Worm (Caenorhabditis elegans) whole organism, L3 larva: Measurements from ENCODE around the gene ima-1.

Source experiments
- R02D3.7 ChIP-seq: fragments of 150-350 bp; optimal IDR thresholded peaks from 2 replicates; lab custom pipeline; 2014; ENCODE audit warnings: missing biosample characterization, missing genetic modification characterization
- ZK546.5 ChIP-seq: sonication (generic microtip); optimal IDR thresholded peaks from 2 replicates; lab custom pipeline; 2017; ENCODE audit warnings: missing biosample characterization, missing genetic modification characterization
- aly-2 ChIP-seq: fragments of 150-350 bp; optimal IDR thresholded peaks from 2 replicates; lab custom pipeline; 2014; ENCODE audit warnings: missing biosample characterization, missing genetic modification characterization
- ama-1 ChIP-seq: fragments of 150-350 bp; optimal IDR thresholded peaks from 2 replicates; lab custom pipeline; 2018
- ceh-16 ChIP-seq: sonication (generic microtip); optimal IDR thresholded peaks from 2 replicates; lab custom pipeline; 2017; ENCODE audit warnings: missing biosample characterization, missing genetic modification characterization
- ceh-82 ChIP-seq: fragments of 150-350 bp; optimal IDR thresholded peaks from 2 replicates; lab custom pipeline; 2014; ENCODE audit warnings: missing biosample characterization, missing genetic modification characterization
- ceh-9 ChIP-seq: sonication (generic microtip); optimal IDR thresholded peaks from 2 replicates; lab custom pipeline; 2018; ENCODE audit warnings: missing biosample characterization, missing genetic modification characterization
- egl-27 ChIP-seq: sonication (generic microtip); optimal IDR thresholded peaks from 4 replicates; lab custom pipeline; 2017; ENCODE audit warnings: missing biosample characterization, missing genetic modification reagents, missing genetic modification characterization
- egl-5 ChIP-seq: fragments of 150-350 bp; optimal IDR thresholded peaks from 2 replicates; lab custom pipeline; 2017; ENCODE audit warnings: missing biosample characterization, missing genetic modification reagents, missing genetic modification characterization, inconsistent platforms
- elt-1 ChIP-seq: fragments of 150-350 bp; optimal IDR thresholded peaks from 2 replicates; lab custom pipeline; 2014; ENCODE audit warnings: missing biosample characterization, missing genetic modification characterization
- elt-2 ChIP-seq: sonication (generic microtip); optimal IDR thresholded peaks from 2 replicates; lab custom pipeline; 2016; ENCODE audit warnings: missing genetic modification reagents, mild to moderate bottlenecking, missing genetic modification characterization, missing compliant biosample characterization
- elt-3 ChIP-seq, 3 experiments: fragments of 150-350 bp in 1 of 3; sonication (generic microtip) in 2 of 3; optimal IDR thresholded peaks; 2 replicates in 2 of 3; 4 replicates in 1 of 3; lab custom pipeline; 2014 to 2017; ENCODE audit warnings: missing biosample characterization in 3 of 3, missing genetic modification characterization in 3 of 3
- eor-1 ChIP-seq, 2 experiments: fragments of 150-350 bp; optimal IDR thresholded peaks; 2 replicates each; lab custom pipeline; 2014 to 2018; ENCODE audit warnings: missing biosample characterization in 2 of 2, missing genetic modification characterization in 2 of 2
- fkh-10 ChIP-seq: sonication (generic microtip); optimal IDR thresholded peaks from 2 replicates; lab custom pipeline; 2017; ENCODE audit warnings: missing biosample characterization, missing genetic modification reagents, missing genetic modification characterization
- fos-1 ChIP-seq: fragments of 150-350 bp; optimal IDR thresholded peaks from 2 replicates; lab custom pipeline; 2014; ENCODE audit warnings: missing biosample characterization, missing genetic modification characterization
- hmg-11 ChIP-seq: sonication (generic microtip); optimal IDR thresholded peaks from 2 replicates; lab custom pipeline; 2016; ENCODE audit warnings: missing genetic modification characterization, missing compliant biosample characterization
- jun-1 ChIP-seq: fragments of 150-350 bp; optimal IDR thresholded peaks from 2 replicates; lab custom pipeline; 2014; ENCODE audit warnings: missing biosample characterization, missing genetic modification reagents, missing genetic modification characterization
- lin-15B ChIP-seq: fragments of 150-350 bp; optimal IDR thresholded peaks from 2 replicates; lab custom pipeline; 2014; ENCODE audit warnings: missing biosample characterization, missing genetic modification characterization
- lin-39 ChIP-seq: fragments of 150-350 bp; optimal IDR thresholded peaks from 2 replicates; lab custom pipeline; 2018; ENCODE audit warnings: missing biosample characterization, missing genetic modification reagents, missing genetic modification characterization
- lsy-12 ChIP-seq: sonication (generic microtip); optimal IDR thresholded peaks from 2 replicates; lab custom pipeline; 2016; ENCODE audit warnings: mild to moderate bottlenecking, missing genetic modification characterization, missing compliant biosample characterization
- mml-1 ChIP-seq: fragments of 150-350 bp; sonication (generic microtip); optimal IDR thresholded peaks from 3 replicates; lab custom pipeline; 2014; ENCODE audit warnings: missing biosample characterization, missing genetic modification characterization
- nhr-23 ChIP-seq: fragments of 150-350 bp; optimal IDR thresholded peaks from 2 replicates; lab custom pipeline; 2014; ENCODE audit warnings: missing biosample characterization, missing genetic modification reagents, missing genetic modification characterization
- nhr-237 ChIP-seq: fragments of 150-350 bp; optimal IDR thresholded peaks from 2 replicates; lab custom pipeline; 2014; ENCODE audit warnings: missing biosample characterization, missing genetic modification characterization
- nhr-25 ChIP-seq: sonication (generic microtip); optimal IDR thresholded peaks from 2 replicates; lab custom pipeline; 2017; ENCODE audit warnings: missing biosample characterization, missing genetic modification characterization
- nhr-43 ChIP-seq: sonication (generic microtip); optimal IDR thresholded peaks from 2 replicates; lab custom pipeline; 2016; ENCODE audit warnings: mild to moderate bottlenecking, missing genetic modification characterization, missing compliant biosample characterization; ENCODE audit not compliant: poor library complexity, severe bottlenecking
- nhr-67 ChIP-seq: fragments of 150-350 bp; optimal IDR thresholded peaks from 2 replicates; lab custom pipeline; 2014; ENCODE audit warnings: missing biosample characterization, missing genetic modification characterization
- pha-4 ChIP-seq: fragments of 150-350 bp; optimal IDR thresholded peaks from 2 replicates; lab custom pipeline; 2014; ENCODE audit warnings: missing biosample characterization, missing genetic modification reagents, missing genetic modification characterization
- pqm-1 ChIP-seq: fragments of 150-350 bp; optimal IDR thresholded peaks from 2 replicates; lab custom pipeline; 2017; ENCODE audit warnings: missing biosample characterization, missing genetic modification characterization, inconsistent platforms
- skn-1 ChIP-seq: fragments of 150-350 bp; optimal IDR thresholded peaks from 2 replicates; lab custom pipeline; 2014; ENCODE audit warnings: missing biosample characterization, missing genetic modification characterization
- snpc-4 ChIP-seq: fragments of 150-350 bp; optimal IDR thresholded peaks from 2 replicates; lab custom pipeline; 2014; ENCODE audit warnings: missing biosample characterization, missing genetic modification characterization
- ztf-4 ChIP-seq: fragments of 150-350 bp; optimal IDR thresholded peaks from 2 replicates; lab custom pipeline; 2014; ENCODE audit warnings: missing biosample characterization, missing genetic modification characterization

Gene ima-1

ce11 chrV:11239187-11239725, at the start of gene ima-1, which contains the start of gene dvc-1:
ima-1 (plus strand) TSS chrV:11239675.
dvc-1 (minus strand) TSS chrV:11239331.
- TF ChIP-seq lin-15B (tag; lab: Kevin White, UChicago) (peak; percentile 55), ceh-82 (tag; lab: Kevin White, UChicago) (peak; percentile 61), pha-4 (tag; lab: Kevin White, UChicago) (peak; percentile 67), ceh-9 (tag; lab: Kevin White, UChicago) (no peak), ztf-4 (tag; lab: Kevin White, UChicago) (no peak), nhr-43 (tag; lab: Kevin White, UChicago) (peak; percentile 60), skn-1 (tag; lab: Kevin White, UChicago) (no peak), R02D3.7 (tag; lab: Kevin White, UChicago) (peak; percentile 98), nhr-23 (peak; percentile 47), lin-39 (tag; lab: Kevin White, UChicago) (peak; percentile 57), ceh-16 (tag; lab: Kevin White, UChicago) (no peak), elt-2 (tag; lab: Kevin White, UChicago) (peak; percentile 53), snpc-4 (tag; lab: Kevin White, UChicago) (peak; percentile 60), nhr-25 (peak; percentile 52)

ce11 chrV:11190983-11191382, 48.5 kb upstream of the ima-1 start, which contains the start of gene lgc-49:
lgc-49 (plus strand) TSS chrV:11191283.
- no peak for TF ChIP-seq hmg-11
- TF ChIP-seq egl-5 (tag; lab: Kevin White, UChicago): no peak
- TF ChIP-seq ceh-82 (tag; lab: Kevin White, UChicago): no peak
- TF ChIP-seq ama-1 (lab: Kevin White, UChicago): no peak
- no peak for TF ChIP-seq nhr-23
- TF ChIP-seq elt-2 (tag; lab: Kevin White, UChicago): no peak
- TF ChIP-seq elt-1: no peak
- no peak for TF ChIP-seq jun-1 (tag; lab: Kevin White, UChicago)
- TF ChIP-seq nhr-25: no peak
- TF ChIP-seq elt-3 (tag; optimal IDR thresholded peaks at IDR 0.05; lab: Kevin White, UChicago): no peak
- TF ChIP-seq lsy-12 (tag; lab: Kevin White, UChicago): no peak
- no peak for TF ChIP-seq egl-27 (tag; lab: Kevin White, UChicago)
- TF ChIP-seq fos-1: no peak
- TF ChIP-seq skn-1 (tag; lab: Kevin White, UChicago): no peak
- TF ChIP-seq nhr-67: no peak

- TF ChIP-seq aly-2 (tag; lab: Kevin White, UChicago) (no peak), fos-1 (no peak), nhr-237 (tag; lab: Kevin White, UChicago) (no peak), jun-1 (tag; lab: Kevin White, UChicago) (no peak), fkh-10 (no peak), pqm-1 (tag; lab: Kevin White, UChicago) (no peak), ceh-9 (tag; lab: Kevin White, UChicago) (no peak), lin-39 (tag; lab: Kevin White, UChicago) (no peak), ama-1 (lab: Kevin White, UChicago) (no peak), lsy-12 (tag; lab: Kevin White, UChicago) (no peak)
These were observed 43.4 kb upstream of the ima-1 start, which contains the start of gene clc-6 for ce11 chrV:11196109-11196508. clc-6 (minus strand) TSS chrV:11196209.

ce11 chrV:11196631-11197258, 42.7 kb upstream of the ima-1 start:
- TF ChIP-seq nhr-23: peak; percentile 22
- TF ChIP-seq ceh-9 (tag; lab: Kevin White, UChicago): no peak
- TF ChIP-seq egl-27 (tag; lab: Kevin White, UChicago): no peak
- peak; percentile 12 for TF ChIP-seq nhr-43 (tag; lab: Kevin White, UChicago)
- no peak for TF ChIP-seq pqm-1 (tag; lab: Kevin White, UChicago)
- peak; percentile 56 for TF ChIP-seq nhr-25

- TF ChIP-seq ZK546.5 (no peak), nhr-23 (peak; percentile 23), nhr-25 (peak; percentile 50)
These were observed 41.4 kb upstream of the ima-1 start for ce11 chrV:11198094-11198493.

- TF ChIP-seq nhr-43 (tag; lab: Kevin White, UChicago): peak; percentile 14
- TF ChIP-seq mml-1: no peak
- no peak for TF ChIP-seq egl-27 (tag; lab: Kevin White, UChicago)
- TF ChIP-seq eor-1 (tag; optimal IDR thresholded peaks at IDR 0.05; lab: Kevin White, UChicago): no peak
- TF ChIP-seq nhr-25: peak; percentile 36
These were observed 40.0 kb upstream of the ima-1 start for ce11 chrV:11199497-11199896.
